Worm (Caenorhabditis elegans) whole organism, midembryonic: ENCODE data around the gene F46F5.15.

Experiments
- T22C8.4 ChIP-seq: fragments of 200-800 bp; sonication (Bioruptor generic); IDR thresholded peaks from 2 replicates; pipeline ENCODE4 v1.3.6; 2022; ENCODE audit warnings: missing genetic modification characterization, missing compliant biosample characterization
- flt-1 ChIP-seq: fragments of 200-800 bp; sonication (Bioruptor generic); IDR thresholded peaks from 2 replicates; pipeline ENCODE4 v1.3.6; 2022; ENCODE audit warnings: missing genetic modification characterization, missing compliant biosample characterization
- klf-2 ChIP-seq: fragments of 200-800 bp; sonication (Bioruptor generic); conservative IDR thresholded peaks from 2 replicates; pipeline ENCODE4 v1.3.6; 2022; ENCODE audit warnings: missing genetic modification reagents, missing genetic modification characterization, missing compliant biosample characterization
- ref-1 ChIP-seq: fragments of 200-800 bp; sonication (Bioruptor generic); conservative IDR thresholded peaks from 2 replicates; pipeline ENCODE4 v1.3.6; 2022; ENCODE audit warnings: missing genetic modification reagents, missing genetic modification characterization, missing compliant biosample characterization
- tab-1 ChIP-seq: fragments of 200-800 bp; sonication (Bioruptor generic); IDR thresholded peaks from 2 replicates; pipeline ENCODE4 v1.3.6; 2022; ENCODE audit warnings: missing genetic modification characterization, missing compliant biosample characterization
- ztf-23 ChIP-seq: fragments of 200-800 bp; sonication (Bioruptor generic); IDR thresholded peaks from 2 replicates; pipeline ENCODE4 v1.3.6; 2022; ENCODE audit warnings: missing genetic modification reagents, missing genetic modification characterization, missing compliant biosample characterization
- ztf-29 ChIP-seq: fragments of 200-800 bp; sonication (Bioruptor generic); IDR thresholded peaks from 2 replicates; pipeline ENCODE4 v1.3.6; 2022; ENCODE audit warnings: missing genetic modification reagents, missing genetic modification characterization, missing compliant biosample characterization

ce11 chrII:820519-820918, 32.3 kb downstream of the F46F5.15 start, which contains the start of gene F46F5.7:
- no peak for TF ChIP-seq klf-2 (GFP tag; lab: Robert Waterston, UW)
- no peak for TF ChIP-seq flt-1 (GFP tag; lab: Robert Waterston, UW)
- TF ChIP-seq tab-1 (GFP tag; lab: Robert Waterston, UW), result no peak
- TF ChIP-seq T22C8.4 (GFP tag; lab: Robert Waterston, UW), result no peak
- no peak for TF ChIP-seq ref-1 (GFP tag; lab: Robert Waterston, UW)
- TF ChIP-seq ztf-29 (GFP tag; lab: Robert Waterston, UW), result no peak
- TF ChIP-seq ztf-23, result no peak
